Worm (Caenorhabditis elegans): Measurements from ENCODE around the gene grl-4.

The grl-4 gene

DNA sequence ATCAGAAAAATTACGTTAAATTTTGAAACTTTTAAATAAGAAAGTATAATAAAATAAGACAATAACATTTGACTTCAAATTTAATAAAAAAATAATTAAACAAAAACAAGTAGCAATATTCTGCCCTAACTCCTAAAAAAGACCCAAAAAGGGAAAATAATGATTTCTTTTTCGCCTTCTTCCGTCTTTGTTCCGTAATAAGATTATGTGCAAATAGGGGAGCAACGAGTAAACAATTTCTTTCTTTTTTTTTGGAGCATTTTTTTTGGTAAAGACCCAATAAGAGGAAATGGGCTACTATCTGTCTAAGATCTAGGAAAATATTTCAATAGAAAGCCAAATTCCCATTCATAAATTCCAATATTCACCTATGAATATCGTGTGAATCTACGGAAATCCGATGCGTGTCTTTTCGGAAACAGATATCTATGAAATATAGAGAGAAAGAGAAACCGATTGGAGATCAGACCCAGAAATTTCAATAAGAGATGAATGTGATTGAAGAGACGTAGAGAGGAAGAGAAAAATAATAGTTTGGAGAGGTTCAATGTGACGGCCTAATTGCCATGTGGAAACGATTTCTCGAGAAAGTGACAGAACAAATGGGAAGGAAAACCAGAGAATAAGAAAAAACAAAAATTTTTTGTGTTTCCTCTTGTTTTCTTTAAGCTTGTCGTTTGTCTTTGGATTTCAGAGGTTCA lies 7.4 kb upstream of the grl-4 start:
- TF ChIP-seq lir-3 (tag; optimal IDR thresholded peaks at IDR 0.05; ENCODE audit: poor library complexity): no peak
- TF ChIP-seq efl-1 (optimal IDR thresholded peaks at IDR 0.05): peak in 1 of 2 experiments; percentile 21
- TF ChIP-seq efl-1 (GFP tag; optimal IDR thresholded peaks at IDR 0.05 in 1 of 2): no peak
- TF ChIP-seq mep-1 (tag; optimal IDR thresholded peaks at IDR 0.05): peak; percentile 19
- peak; percentile 40 for TF ChIP-seq fkh-4 (tag; optimal IDR thresholded peaks at IDR 0.05; ENCODE audit: borderline replicate concordance)
- TF ChIP-seq hlh-4 (tag; optimal IDR thresholded peaks at IDR 0.05): no peak
- no peak for TF ChIP-seq jun-1 (tag; optimal IDR thresholded peaks at IDR 0.05)
- no peak for TF ChIP-seq nhr-77 (tag; optimal IDR thresholded peaks at IDR 0.05)
- peak; percentile 21 for TF ChIP-seq C16A3.4 (tag; optimal IDR thresholded peaks at IDR 0.05)
- no peak for TF ChIP-seq C34B4.2 (tag; optimal IDR thresholded peaks at IDR 0.05)
- no peak for TF ChIP-seq snpc-4 (tag; optimal IDR thresholded peaks at IDR 0.05)
- no peak for TF ChIP-seq nhr-28 (tag; optimal IDR thresholded peaks at IDR 0.05)
- no peak for TF ChIP-seq unc-30 (tag; optimal IDR thresholded peaks at IDR 0.05)
- no peak for TF ChIP-seq lin-15B (tag; optimal IDR thresholded peaks at IDR 0.05)
- TF ChIP-seq ztf-11 (tag; optimal IDR thresholded peaks at IDR 0.05): no peak
- TF ChIP-seq ceh-90 (tag; optimal IDR thresholded peaks at IDR 0.05): no peak
- TF ChIP-seq C04F5.9 (tag; optimal IDR thresholded peaks at IDR 0.05): no peak
- TF ChIP-seq unc-62 (GFP tag; optimal IDR thresholded peaks at IDR 0.05): no peak
- TF ChIP-seq zip-4 (GFP tag; optimal IDR thresholded peaks at IDR 0.05): no peak
- no peak for TF ChIP-seq F16B12.6 (tag; optimal IDR thresholded peaks at IDR 0.05)
- no peak for TF ChIP-seq irx-1 (tag; optimal IDR thresholded peaks at IDR 0.05)
- no peak for TF ChIP-seq nhr-12 (tag; optimal IDR thresholded peaks at IDR 0.05)
- no peak for TF ChIP-seq ceh-88 (GFP tag; IDR thresholded peaks at IDR 0.05)
- no peak for TF ChIP-seq ceh-63 (GFP tag; optimal IDR thresholded peaks at IDR 0.05)
- no peak for TF ChIP-seq ceh-82 (tag; optimal IDR thresholded peaks at IDR 0.05)
- TF ChIP-seq Y116A8C.19 (tag; optimal IDR thresholded peaks at IDR 0.05; ENCODE audit: borderline replicate concordance): no peak
- TF ChIP-seq isw-1 (GFP tag; IDR thresholded peaks at IDR 0.05): no peak
- TF ChIP-seq hlh-17 (GFP tag; optimal IDR thresholded peaks at IDR 0.05; ENCODE audit: borderline replicate concordance): no peak
- TF ChIP-seq lin-35 (GFP tag; optimal IDR thresholded peaks at IDR 0.05): peak in 1 of 2 experiments; percentile 12
- TF ChIP-seq elt-2 (tag; optimal IDR thresholded peaks at IDR 0.05): no peak
- no peak for TF ChIP-seq lin-39 (tag; optimal IDR thresholded peaks at IDR 0.05)
- TF ChIP-seq unc-98 (GFP tag; IDR thresholded peaks at IDR 0.05): no peak
- TF ChIP-seq pax-3 (tag; optimal IDR thresholded peaks at IDR 0.05): no peak
- no peak for TF ChIP-seq ama-1 (optimal IDR thresholded peaks at IDR 0.05)
- TF ChIP-seq unc-130 (tag; optimal IDR thresholded peaks at IDR 0.05): no peak
- no peak for TF ChIP-seq ets-5 (GFP tag; IDR thresholded peaks at IDR 0.05)
- no peak for TF ChIP-seq ztf-4 (tag; optimal IDR thresholded peaks at IDR 0.05)
- TF ChIP-seq aly-2 (tag; optimal IDR thresholded peaks at IDR 0.05): no peak
- no peak for TF ChIP-seq lsy-2 (tag; optimal IDR thresholded peaks at IDR 0.05)
- peak; percentile 41 for TF ChIP-seq nhr-71 (tag; optimal IDR thresholded peaks at IDR 0.05)
- no peak for TF ChIP-seq grh-1 (GFP tag; IDR thresholded peaks at IDR 0.05)
- peak; percentile 60 for TF ChIP-seq snu-23 (GFP tag; optimal IDR thresholded peaks at IDR 0.05)
- TF ChIP-seq mdl-1 (tag; optimal IDR thresholded peaks at IDR 0.05): peak in 1 of 2 experiments; percentile 17
- no peak for TF ChIP-seq ceh-8 (GFP tag; optimal IDR thresholded peaks at IDR 0.05)
- TF ChIP-seq lin-13 (GFP tag; optimal IDR thresholded peaks at IDR 0.05): no peak
- no peak for TF ChIP-seq unc-86 (tag; optimal IDR thresholded peaks at IDR 0.05)
- TF ChIP-seq nhr-237 (tag; optimal IDR thresholded peaks at IDR 0.05): no peak
- TF ChIP-seq xbp-1 (tag; optimal IDR thresholded peaks at IDR 0.05): no peak
- TF ChIP-seq elt-3 (tag; optimal IDR thresholded peaks at IDR 0.05): peak in 1 of 6 experiments; percentile 45
- TF ChIP-seq tlp-1 (tag; optimal IDR thresholded peaks at IDR 0.05): no peak
- TF ChIP-seq mef-2 (tag; optimal IDR thresholded peaks at IDR 0.05): no peak
- no peak for TF ChIP-seq nhr-90 (tag; optimal IDR thresholded peaks at IDR 0.05; ENCODE audit: poor library complexity)
- TF ChIP-seq egl-13 (tag; optimal IDR thresholded peaks at IDR 0.05): no peak
